Fruit fly (Drosophila melanogaster): ENCODE measurements around the gene CG6418.

The CG6418 gene

DNA sequence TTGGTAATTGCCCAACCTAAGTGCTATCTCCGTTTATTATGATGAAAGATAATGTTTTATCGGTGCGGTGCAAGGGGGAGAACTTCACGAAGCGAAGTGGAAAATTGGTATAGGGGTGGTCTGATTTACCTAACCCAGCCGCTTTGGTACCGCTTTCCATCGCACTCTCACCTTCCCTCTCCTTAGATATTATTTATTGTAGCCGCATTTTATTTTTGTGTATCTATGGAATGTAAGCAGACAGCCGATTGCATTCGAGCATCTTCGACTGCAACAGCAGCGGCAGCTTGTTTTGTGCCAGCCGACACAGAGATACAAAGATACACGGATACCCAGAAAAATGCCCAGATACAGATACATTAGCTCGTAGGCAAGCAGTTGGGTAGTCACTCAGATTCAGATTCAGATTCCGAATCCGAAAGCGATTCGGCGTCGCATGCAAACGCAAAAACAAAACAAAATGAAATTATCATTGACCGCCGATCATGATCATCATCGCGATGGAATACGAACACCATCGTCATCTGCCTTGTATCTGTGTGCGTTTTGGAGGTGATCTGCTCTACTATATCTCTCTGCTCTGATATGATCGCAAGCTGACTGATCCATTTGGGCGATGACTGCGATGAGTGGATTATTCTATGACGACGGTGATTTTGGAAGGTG is 30.0 kb downstream of the CG6418 start (continued):
- TF ChIP-seq Sox100B (GFP tag; optimal IDR thresholded peaks at IDR 0.05) (no peak), cg (GFP tag; optimal IDR thresholded peaks at IDR 0.05) (peak; percentile 65), inv (GFP tag; IDR thresholded peaks at IDR 0.05; ENCODE audit: partially characterized antibody) (no peak), Hsf (GFP tag; optimal IDR thresholded peaks at IDR 0.05) (no peak), kni (GFP tag; optimal IDR thresholded peaks at IDR 0.05) (peak; percentile 53), klu (GFP tag; IDR thresholded peaks at IDR 0.05) (no peak), so (GFP tag; IDR thresholded peaks at IDR 0.05) (peak; percentile 32; the same call in 1 of the 3 replicates), ro (GFP tag; IDR thresholded peaks at IDR 0.05) (no peak), CG2129 (GFP tag; IDR thresholded peaks at IDR 0.05; ENCODE audit: partially characterized antibody) (no peak), otp (GFP tag; IDR thresholded peaks at IDR 0.05) (no peak), sens (GFP tag) (peak; percentile 60), CG12769 (tag; optimal IDR thresholded peaks at IDR 0.05) (peak; percentile 33), Awh (GFP tag; IDR thresholded peaks at IDR 0.05) (0 out of 2 replicates have a peak, but pooled peaks have one; percentile 18), stc (GFP tag; IDR thresholded peaks at IDR 0.05) (no peak), Stat92E (GFP tag; optimal IDR thresholded peaks at IDR 0.05) (peak in 1 of 3 experiments; percentile 73), ci (GFP tag; IDR thresholded peaks at IDR 0.05) (0 out of 3 replicates have a peak, but pooled peaks have one; percentile 18), mirr (GFP tag; optimal IDR thresholded peaks at IDR 0.05) (no peak), row (GFP tag; IDR thresholded peaks at IDR 0.05) (no peak; the same call in 2 of the 3 replicates), z (GFP tag; IDR thresholded peaks at IDR 0.05) (peak; percentile 64; the same call in 2 of the 3 replicates), Deaf1 (tag; optimal IDR thresholded peaks at IDR 0.05) (peak; percentile 80), vnd (GFP tag; IDR thresholded peaks at IDR 0.05; ENCODE audit: partially characterized antibody) (no peak), CG43689 (GFP tag; IDR thresholded peaks at IDR 0.05) (no peak), sd (tag; optimal IDR thresholded peaks at IDR 0.05) (peak; percentile 70), CG11093 (GFP tag; IDR thresholded peaks at IDR 0.05) (no peak), CG5180 (GFP tag; optimal IDR thresholded peaks at IDR 0.05) (peak; percentile 17), CG4360 (GFP tag; IDR thresholded peaks at IDR 0.05) (peak; percentile 45), CG14667 (GFP tag; IDR thresholded peaks at IDR 0.05) (no peak), grn (GFP tag; optimal IDR thresholded peaks at IDR 0.05) (peak; percentile 95)

DNA sequence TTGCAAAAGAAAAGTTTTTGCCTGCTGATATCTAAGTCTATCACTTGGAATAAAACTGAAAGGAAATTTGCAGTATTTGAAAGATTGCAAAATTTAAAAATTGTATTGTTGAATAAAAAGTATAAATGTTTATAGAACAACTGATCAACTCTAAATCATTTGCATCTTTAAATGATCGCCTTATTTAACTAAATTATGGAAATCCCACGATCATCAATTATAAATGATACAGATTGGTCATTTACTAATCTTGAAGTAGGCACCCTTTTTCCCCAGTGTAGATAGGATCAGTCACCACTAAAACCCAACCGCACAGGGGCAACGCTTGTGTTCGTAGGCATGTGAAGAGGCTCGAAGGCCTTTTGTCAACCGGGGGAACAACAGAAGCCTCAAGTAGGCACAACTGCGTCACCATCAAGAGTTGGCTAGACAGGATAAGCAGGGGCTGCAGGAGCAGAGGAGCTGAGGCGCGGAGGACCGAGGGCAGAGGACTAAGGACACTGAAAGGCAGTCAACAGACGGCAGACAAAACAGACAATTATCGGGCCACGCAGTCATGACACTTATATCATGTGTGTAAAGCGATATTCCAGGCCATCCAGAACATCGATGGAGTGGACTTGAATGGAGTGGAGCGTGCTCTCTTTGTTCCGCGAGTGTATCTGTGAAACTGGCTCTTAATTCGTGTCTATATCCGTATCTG is 30.9 kb downstream of the CG6418 start:
- no peak for TF ChIP-seq CG3995 (GFP tag; optimal IDR thresholded peaks at IDR 0.05)
- TF ChIP-seq Gug (GFP tag; IDR thresholded peaks at IDR 0.05) = no peak
- no peak for TF ChIP-seq Optix (GFP tag; IDR thresholded peaks at IDR 0.05)
- no peak for TF ChIP-seq vnd (GFP tag; IDR thresholded peaks at IDR 0.05; ENCODE audit: partially characterized antibody)
- no peak for TF ChIP-seq Ptx1 (GFP tag; IDR thresholded peaks at IDR 0.05)
- peak; percentile 5 for TF ChIP-seq dmrt99B (tag; optimal IDR thresholded peaks at IDR 0.05)
- TF ChIP-seq ash1 (GFP tag; optimal IDR thresholded peaks at IDR 0.05) = no peak
- TF ChIP-seq CG5245 (GFP tag; optimal IDR thresholded peaks at IDR 0.05) = no peak
- no peak for TF ChIP-seq Eip74EF (GFP tag; optimal IDR thresholded peaks at IDR 0.05)
- TF ChIP-seq CG4360 (GFP tag; IDR thresholded peaks at IDR 0.05) = 0 out of 2 replicates have a peak, but pooled peaks have one; percentile 35
- no peak for TF ChIP-seq CG13624 (GFP tag; optimal IDR thresholded peaks at IDR 0.05)
- peak; percentile 48 for TF ChIP-seq CG10209 (GFP tag; optimal IDR thresholded peaks at IDR 0.05)
- no peak for TF ChIP-seq Lpt (GFP tag; optimal IDR thresholded peaks at IDR 0.05)
- TF ChIP-seq CG17802 (tag; optimal IDR thresholded peaks at IDR 0.05) = no peak
- peak; percentile 81; the same call in 1 of the 3 replicates for TF ChIP-seq CG2199 (GFP tag; IDR thresholded peaks at IDR 0.05)
- TF ChIP-seq en (GFP tag; optimal IDR thresholded peaks at IDR 0.05) = no peak
- no peak for TF ChIP-seq HLH4C (GFP tag; IDR thresholded peaks at IDR 0.05; ENCODE audit: partially characterized antibody)
- TF ChIP-seq Mrtf (GFP tag; IDR thresholded peaks at IDR 0.05) = no peak
- TF ChIP-seq twi (tag; optimal IDR thresholded peaks at IDR 0.05) = peak; percentile 10
- peak; percentile 71 for TF ChIP-seq CG10959 (GFP tag; IDR thresholded peaks at IDR 0.05)
- no peak for TF ChIP-seq pum (GFP tag; optimal IDR thresholded peaks at IDR 0.05)
- TF ChIP-seq Atf6 (GFP tag; IDR thresholded peaks at IDR 0.05) = no peak
- TF ChIP-seq Mes4 (GFP tag; optimal IDR thresholded peaks at IDR 0.05) = no peak
